Fruit fly (Drosophila melanogaster) whole organism, embryonic: ENCODE data around the gene CG33331.
A peak's percentile ranks its signal among the peaks of the same experiment; 100 is the strongest.

Source experiments
- CG11504 ChIP-seq: fragments of 200-800 bp; sonication (Bioruptor generic); optimal IDR thresholded peaks from 3 replicates; lab custom pipeline; 2019; ENCODE audit warnings: missing biosample characterization, mild to moderate bottlenecking, missing genetic modification characterization, moderate library complexity
- CG12299 ChIP-seq: fragments of 200-800 bp; sonication (Bioruptor generic); optimal IDR thresholded peaks from 2 replicates; lab custom pipeline; 2018; ENCODE audit warnings: missing biosample characterization, mild to moderate bottlenecking, missing genetic modification characterization
- CG12769 ChIP-seq: fragments of 200-800 bp; sonication (Bioruptor generic); optimal IDR thresholded peaks from 2 replicates; lab custom pipeline; 2019; ENCODE audit warnings: missing biosample characterization, mild to moderate bottlenecking, missing genetic modification characterization, moderate library complexity
- CG13287 ChIP-seq: fragments of 200-800 bp; sonication (Bioruptor generic); IDR thresholded peaks from 2 replicates; pipeline ENCODE4 v1.3.6; 2022; ENCODE audit warnings: missing biosample characterization, missing genetic modification characterization; ENCODE audit not compliant: partially characterized antibody
- CG13424 ChIP-seq: fragments of 200-800 bp; sonication (Bioruptor generic); optimal IDR thresholded peaks from 2 replicates; lab custom pipeline; 2019; ENCODE audit warnings: missing biosample characterization, mild to moderate bottlenecking, missing genetic modification characterization, moderate library complexity
- CG14667 ChIP-seq: fragments of 200-800 bp; sonication (Bioruptor generic); IDR thresholded peaks from 2 replicates; pipeline ENCODE4 v1.3.6; 2022; ENCODE audit warnings: missing biosample characterization, missing genetic modification characterization
- CG17359 ChIP-seq: fragments of 200-800 bp; sonication (Bioruptor generic); optimal IDR thresholded peaks from 3 replicates; lab custom pipeline; 2018; ENCODE audit warnings: missing biosample characterization, mild to moderate bottlenecking, missing genetic modification characterization, moderate library complexity
- CG17385 ChIP-seq: fragments of 200-800 bp; sonication (Bioruptor generic); optimal IDR thresholded peaks from 3 replicates; lab custom pipeline; 2018; ENCODE audit warnings: missing biosample characterization, mild to moderate bottlenecking, missing genetic modification characterization
- CG1792 ChIP-seq: fragments of 200-800 bp; sonication (Bioruptor generic); optimal IDR thresholded peaks from 2 replicates; lab custom pipeline; 2016; ENCODE audit warnings: missing biosample characterization, missing genetic modification characterization
- CG2678 ChIP-seq: fragments of 200-800 bp; sonication (Bioruptor generic); optimal IDR thresholded peaks from 3 replicates; lab custom pipeline; 2019; ENCODE audit warnings: missing biosample characterization, mild to moderate bottlenecking, missing genetic modification characterization, moderate library complexity
- CG30431 ChIP-seq: fragments of 200-800 bp; sonication (Bioruptor generic); optimal IDR thresholded peaks from 2 replicates; lab custom pipeline; 2017; ENCODE audit warnings: missing biosample characterization, missing genetic modification characterization
- CG32532 ChIP-seq: fragments of 200-800 bp; sonication (Bioruptor generic); IDR thresholded peaks from 2 replicates; pipeline ENCODE4 v1.3.6; 2022; ENCODE audit warnings: missing biosample characterization, missing genetic modification characterization
- CG3281 ChIP-seq: fragments of 200-800 bp; sonication (Bioruptor generic); optimal IDR thresholded peaks from 3 replicates; lab custom pipeline; 2017; ENCODE audit warnings: missing biosample characterization, mild to moderate bottlenecking, missing genetic modification characterization
- CG33557 ChIP-seq: fragments of 200-800 bp; sonication (Bioruptor generic); optimal IDR thresholded peaks from 2 replicates; lab custom pipeline; 2019; ENCODE audit warnings: missing biosample characterization, mild to moderate bottlenecking, missing genetic modification characterization, moderate library complexity
- CG4360 ChIP-seq: fragments of 200-800 bp; sonication (Bioruptor generic); IDR thresholded peaks from 2 replicates; pipeline ENCODE4 v1.3.6; 2022; ENCODE audit warnings: missing biosample characterization, missing genetic modification characterization
- CG4424 ChIP-seq: fragments of 200-800 bp; sonication (Bioruptor generic); optimal IDR thresholded peaks from 3 replicates; lab custom pipeline; 2016; ENCODE audit warnings: missing biosample characterization, missing genetic modification characterization
- CG4617 ChIP-seq: fragments of 200-800 bp; sonication (Bioruptor generic); optimal IDR thresholded peaks from 3 replicates; lab custom pipeline; 2016; ENCODE audit warnings: missing biosample characterization, missing genetic modification characterization, borderline replicate concordance
- CG7839 ChIP-seq: fragments of 200-800 bp; sonication (Bioruptor generic); optimal IDR thresholded peaks from 3 replicates; lab custom pipeline; 2018; ENCODE audit warnings: missing biosample characterization, mild to moderate bottlenecking, missing genetic modification characterization, moderate library complexity
- CG8478 ChIP-seq: fragments of >200 bp; optimal IDR thresholded peaks from 2 replicates; lab custom pipeline; 2018
- CkIIα-i1 ChIP-seq: fragments of 200-800 bp; sonication (Bioruptor generic); IDR thresholded peaks from 2 replicates; pipeline ENCODE4 v1.3.6; 2022; ENCODE audit warnings: missing biosample characterization, missing genetic modification characterization
- Deaf1 ChIP-seq: fragments of 200-800 bp; optimal IDR thresholded peaks from 3 replicates; lab custom pipeline; 2019; ENCODE audit warnings: missing biosample characterization, mild to moderate bottlenecking, missing genetic modification characterization, moderate library complexity
- Dek ChIP-seq: fragments of 200-800 bp; sonication (Bioruptor generic); optimal IDR thresholded peaks from 3 replicates; lab custom pipeline; 2019; ENCODE audit warnings: missing biosample characterization, mild to moderate bottlenecking, missing genetic modification characterization, moderate library complexity
- Dref ChIP-seq: fragments of 200-800 bp; sonication (Bioruptor generic); IDR thresholded peaks from 2 replicates; pipeline ENCODE4 v1.3.6; 2022; ENCODE audit warnings: missing biosample characterization, missing genetic modification characterization
- Ets97D ChIP-seq: fragments of 200-800 bp; sonication (Bioruptor generic); optimal IDR thresholded peaks from 3 replicates; lab custom pipeline; 2016; ENCODE audit warnings: missing biosample characterization, missing genetic modification characterization
- Lpt ChIP-seq: fragments of >200 bp; optimal IDR thresholded peaks from 2 replicates; lab custom pipeline; 2018; ENCODE audit warnings: missing biosample characterization, missing genetic modification characterization
- Med ChIP-seq: fragments of 200-800 bp; sonication (Bioruptor generic); peaks from one replicate; lab custom pipeline; 2016; ENCODE audit warnings: missing biosample characterization, missing genetic modification characterization, mild to moderate bottlenecking, inconsistent platforms, moderate library complexity
- NFAT ChIP-seq: fragments of 200-800 bp; sonication (Bioruptor generic); IDR thresholded peaks from 2 replicates; pipeline ENCODE4 v1.3.6; 2022; ENCODE audit warnings: missing biosample characterization, missing genetic modification characterization
- NfI ChIP-seq: fragments of 200-800 bp; sonication (Bioruptor generic); optimal IDR thresholded peaks from 3 replicates; lab custom pipeline; 2018; ENCODE audit warnings: missing biosample characterization, mild to moderate bottlenecking, missing genetic modification characterization, moderate library complexity
- Rfx ChIP-seq: fragments of 200-800 bp; sonication (Bioruptor generic); IDR thresholded peaks from 2 replicates; pipeline ENCODE4 v1.3.6; 2022; ENCODE audit warnings: missing biosample characterization, missing genetic modification characterization
- Trl ChIP-seq, 3 experiments: fragments of >200 bp in 2 of 3; fragments of 200-800 bp in 1 of 3; sonication (Bioruptor generic) in 1 of 3; optimal IDR thresholded peaks; 2 replicates in 1 of 3; 3 replicates in 2 of 3; lab custom pipeline; 2016 to 2017; ENCODE audit warnings: missing biosample characterization in 1 of 3, missing genetic modification characterization in 1 of 3
- ac ChIP-seq: fragments of 200-800 bp; sonication (Bioruptor generic); optimal IDR thresholded peaks from 3 replicates; lab custom pipeline; 2017; ENCODE audit warnings: missing biosample characterization, mild to moderate bottlenecking, missing genetic modification characterization
- caup ChIP-seq: fragments of 200-800 bp; sonication (Bioruptor generic); optimal IDR thresholded peaks from 3 replicates; lab custom pipeline; 2017; ENCODE audit warnings: missing biosample characterization, mild to moderate bottlenecking, missing genetic modification characterization, moderate library complexity; ENCODE audit not compliant: severe bottlenecking
- dan ChIP-seq: fragments of 200-800 bp; sonication (Bioruptor generic); IDR thresholded peaks from 2 replicates; pipeline ENCODE4 v1.3.6; 2022; ENCODE audit warnings: missing biosample characterization, missing genetic modification characterization
- dmrt11E ChIP-seq: fragments of 200-800 bp; sonication (Bioruptor generic); optimal IDR thresholded peaks from 3 replicates; lab custom pipeline; 2018; ENCODE audit warnings: missing biosample characterization, mild to moderate bottlenecking, missing genetic modification characterization, moderate library complexity
- eyg ChIP-seq: fragments of 200-800 bp; sonication (Bioruptor generic); optimal IDR thresholded peaks from 3 replicates; lab custom pipeline; 2016; ENCODE audit warnings: missing biosample characterization, missing genetic modification characterization
- fd64A ChIP-seq: fragments of 200-800 bp; sonication (Bioruptor generic); optimal IDR thresholded peaks from 3 replicates; lab custom pipeline; 2018; ENCODE audit warnings: missing biosample characterization, mild to moderate bottlenecking, missing genetic modification characterization
- gfzf ChIP-seq: fragments of 200-800 bp; sonication (Bioruptor generic); optimal IDR thresholded peaks from 2 replicates; lab custom pipeline; 2016; ENCODE audit warnings: missing biosample characterization, mild to moderate bottlenecking, missing genetic modification characterization, moderate library complexity
- gro ChIP-seq: fragments of 200-800 bp; sonication (Bioruptor generic); optimal IDR thresholded peaks from 2 replicates; lab custom pipeline; 2016; ENCODE audit warnings: missing biosample characterization, missing genetic modification characterization
- ham ChIP-seq: fragments of 200-800 bp; sonication (Bioruptor generic); IDR thresholded peaks from 2 replicates; pipeline ENCODE4 v1.3.6; 2022; ENCODE audit warnings: missing biosample characterization, missing genetic modification characterization
- insv ChIP-seq, 2 experiments: fragments of 200-800 bp; sonication (Bioruptor generic); optimal IDR thresholded peaks; 3 replicates each; lab custom pipeline; 2016 to 2018; ENCODE audit warnings: missing biosample characterization in 2 of 2, missing genetic modification characterization in 2 of 2
- nerfin-1 ChIP-seq: fragments of 200-800 bp; sonication (Bioruptor generic); optimal IDR thresholded peaks from 3 replicates; lab custom pipeline; 2019; ENCODE audit warnings: missing biosample characterization, mild to moderate bottlenecking, missing genetic modification characterization, moderate library complexity
- p53 ChIP-seq: fragments of 200-800 bp; sonication (Bioruptor generic); optimal IDR thresholded peaks from 2 replicates; lab custom pipeline; 2016; ENCODE audit warnings: missing biosample characterization, missing genetic modification characterization
- ranshi ChIP-seq: fragments of 200-800 bp; sonication (Bioruptor generic); IDR thresholded peaks from 2 replicates; pipeline ENCODE4 v1.3.6; 2022; ENCODE audit warnings: missing biosample characterization, missing genetic modification characterization
- scrt ChIP-seq: fragments of 200-800 bp; sonication (Bioruptor generic); optimal IDR thresholded peaks from 2 replicates; lab custom pipeline; 2018; ENCODE audit warnings: missing biosample characterization, mild to moderate bottlenecking, missing genetic modification characterization, moderate library complexity
- sr ChIP-seq: fragments of 200-800 bp; sonication (Bioruptor generic); IDR thresholded peaks from 3 replicates; pipeline ENCODE4 v1.3.6; 2022; ENCODE audit warnings: missing biosample characterization, missing genetic modification characterization
- stc ChIP-seq: fragments of 200-800 bp; sonication (Bioruptor generic); IDR thresholded peaks from 2 replicates; pipeline ENCODE4 v1.3.6; 2022; ENCODE audit warnings: missing biosample characterization, missing genetic modification characterization
- usp ChIP-seq: fragments of >200 bp; optimal IDR thresholded peaks from 2 replicates; lab custom pipeline; 2017; ENCODE audit warnings: missing biosample characterization, missing genetic modification characterization
- vvl ChIP-seq: fragments of 200-800 bp; sonication (Bioruptor generic); IDR thresholded peaks from 2 replicates; pipeline ENCODE4 v1.3.6; 2022; ENCODE audit warnings: missing biosample characterization, missing genetic modification characterization
- zf30C ChIP-seq: fragments of 200-800 bp; sonication (Bioruptor generic); optimal IDR thresholded peaks from 3 replicates; lab custom pipeline; 2018; ENCODE audit warnings: missing biosample characterization, mild to moderate bottlenecking, missing genetic modification characterization

Gene CG33331

dm6 chr3R:14875274-14875964, 10.8 kb upstream of the CG33331 start, which contains the start of gene btsz (continued):
- TF ChIP-seq usp (GFP tag; lab: Kevin White, UChicago) (no peak), CG33557 (GFP tag; lab: Kevin White, UChicago) (no peak), CG1792 (GFP tag; lab: Kevin White, UChicago) (no peak), gfzf (no peak), stc (GFP tag; lab: Robert Waterston, UW) (no peak), ac (no peak), CG32532 (GFP tag; lab: Robert Waterston, UW) (no peak), CG7839 (tag; lab: Kevin White, UChicago) (peak; percentile 64), CG11504 (peak; percentile 72), CkIIα-i1 (GFP tag; lab: Robert Waterston, UW) (no peak), dan (GFP tag; lab: Robert Waterston, UW) (no peak), CG3281 (peak; percentile 68), dmrt11E (no peak), CG30431 (GFP tag; lab: Kevin White, UChicago) (no peak), ham (GFP tag; lab: Robert Waterston, UW) (no peak), CG17385 (GFP tag; lab: Kevin White, UChicago) (peak; percentile 38)

- peak; percentile 62; the same call in 2 of the 3 replicates for TF ChIP-seq sr
- TF ChIP-seq nerfin-1, result no peak
- TF ChIP-seq Lpt (GFP tag; lab: Kevin White, UChicago), result no peak
- peak in 1 of 2 experiments; percentile 52 for TF ChIP-seq Trl (optimal IDR thresholded peaks at IDR 0.05; lab: Kevin White, UChicago)
- no peak for TF ChIP-seq Trl (GFP tag; optimal IDR thresholded peaks at IDR 0.05; lab: Kevin White, UChicago)
- TF ChIP-seq NFAT (GFP tag; lab: Robert Waterston, UW), result 0 out of 2 replicates have a peak, but pooled peaks have one; percentile 6
- no peak for TF ChIP-seq vvl (GFP tag; lab: Robert Waterston, UW)
- TF ChIP-seq Dek (tag; lab: Kevin White, UChicago), result no peak
- 0 out of 2 replicates have a peak, but pooled peaks have one; percentile 24 for TF ChIP-seq Dref (GFP tag; lab: Robert Waterston, UW)
- TF ChIP-seq CG17359 (tag; lab: Kevin White, UChicago), result no peak
- peak; percentile 11 for TF ChIP-seq Ets97D (GFP tag; lab: Kevin White, UChicago)
- no peak for TF ChIP-seq eyg
- no peak for TF ChIP-seq CG4617 (GFP tag; lab: Kevin White, UChicago)
- peak; percentile 57 for TF ChIP-seq CG8478 (lab: Kevin White, UChicago)
- peak; percentile 11 for TF ChIP-seq CG4424
- peak; percentile 99 for TF ChIP-seq scrt (GFP tag; lab: Kevin White, UChicago)
- no peak for TF ChIP-seq p53 (GFP tag; lab: Kevin White, UChicago)
- no peak for TF ChIP-seq CG14667 (GFP tag; lab: Robert Waterston, UW)
- TF ChIP-seq CG4360, result peak; percentile 33; the same call in 1 of the 2 replicates
- peak; percentile 23 for TF ChIP-seq CG2678 (tag; lab: Kevin White, UChicago)
- peak; percentile 13; the same call in 1 of the 2 replicates for TF ChIP-seq CG13287 (GFP tag; lab: Robert Waterston, UW)
- TF ChIP-seq CG12299 (tag; lab: Kevin White, UChicago), result no peak
- peak; percentile 43 for TF ChIP-seq Deaf1 (tag; lab: Kevin White, UChicago)
Measured at dm6 chr3R:14875965-14876331, 10.3 kb upstream of the CG33331 start.

- peak; percentile 20 for TF ChIP-seq CG13424
- TF ChIP-seq Med (GFP tag; lab: Kevin White, UChicago), result peak; percentile 61
- TF ChIP-seq ranshi (GFP tag; lab: Robert Waterston, UW), result peak; percentile 4; the same call in 1 of the 2 replicates
- TF ChIP-seq insv (GFP tag; optimal IDR thresholded peaks at IDR 0.05; lab: Kevin White, UChicago), result no peak
- no peak for TF ChIP-seq fd64A
- TF ChIP-seq gro (GFP tag; lab: Kevin White, UChicago), result peak; percentile 39
- peak; percentile 21 for TF ChIP-seq NfI (GFP tag; lab: Kevin White, UChicago)
- TF ChIP-seq caup (GFP tag; lab: Kevin White, UChicago), result peak; percentile 8
- TF ChIP-seq CG12769, result peak; percentile 4
- 0 out of 2 replicates have a peak, but pooled peaks have one; percentile 23 for TF ChIP-seq Rfx (GFP tag; lab: Robert Waterston, UW)
- TF ChIP-seq zf30C (GFP tag; lab: Kevin White, UChicago), result peak; percentile 23
Measured at dm6 chr3R:14878145-14878544, 8.1 kb upstream of the CG33331 start.
